Fruit fly (Drosophila melanogaster) whole organism, adult: Measurements from ENCODE around the gene Trhn.

Experiments
- CG11617 ChIP-seq: fragments of 200-800 bp; sonication (Bioruptor generic); optimal IDR thresholded peaks from 2 replicates; lab custom pipeline; 2017; ENCODE audit warnings: mild to moderate bottlenecking, missing biosample characterization, missing genetic modification reagents, missing genetic modification characterization
- CG12768 ChIP-seq: fragments of 200-800 bp; sonication (Bioruptor generic); optimal IDR thresholded peaks from 2 replicates; lab custom pipeline; 2017; ENCODE audit warnings: missing biosample characterization, missing genetic modification characterization, mild to moderate bottlenecking, moderate library complexity, missing genetic modification reagents
- CG14711 ChIP-seq: fragments of 200-800 bp; sonication (Bioruptor generic); optimal IDR thresholded peaks from 2 replicates; lab custom pipeline; 2018; ENCODE audit warnings: missing biosample characterization, mild to moderate bottlenecking, missing genetic modification characterization, moderate library complexity
- CG33017 ChIP-seq: fragments of 200-800 bp; sonication (Bioruptor generic); optimal IDR thresholded peaks from 2 replicates; lab custom pipeline; 2018; ENCODE audit warnings: missing biosample characterization, mild to moderate bottlenecking, missing genetic modification characterization, moderate library complexity
- CG5204 ChIP-seq: fragments of 200-800 bp; sonication (Bioruptor generic); optimal IDR thresholded peaks from 2 replicates; lab custom pipeline; 2016; ENCODE audit warnings: missing biosample characterization, missing genetic modification characterization
- CG7045 ChIP-seq: fragments of 200-800 bp; sonication (Bioruptor generic); optimal IDR thresholded peaks from 2 replicates; lab custom pipeline; 2017; ENCODE audit warnings: missing biosample characterization, mild to moderate bottlenecking, missing genetic modification characterization
- Clk ChIP-seq: fragments of 200-800 bp; sonication (Bioruptor generic); optimal IDR thresholded peaks from 2 replicates; lab custom pipeline; 2017; ENCODE audit warnings: missing biosample characterization, missing genetic modification characterization
- Hr96 ChIP-seq: fragments of 200-800 bp; sonication (Bioruptor generic); optimal IDR thresholded peaks from 2 replicates; lab custom pipeline; 2016; ENCODE audit warnings: missing biosample characterization, missing genetic modification characterization
- Mnt ChIP-seq: fragments of 200-800 bp; sonication (Bioruptor generic); optimal IDR thresholded peaks from 2 replicates; lab custom pipeline; 2016; ENCODE audit warnings: missing biosample characterization, mild to moderate bottlenecking, missing genetic modification characterization
- cnc ChIP-seq, 2 experiments: fragments of >200 bp; optimal IDR thresholded peaks; 2 replicates each; lab custom pipeline; 2017
- kay ChIP-seq: fragments of 200-800 bp; sonication (Bioruptor generic); peaks from one replicate; lab custom pipeline; 2016; ENCODE audit warnings: missing biosample characterization, missing genetic modification characterization, borderline replicate concordance
- pad ChIP-seq: fragments of 200-800 bp; sonication (Bioruptor generic); optimal IDR thresholded peaks from 3 replicates; lab custom pipeline; 2017; ENCODE audit warnings: missing biosample characterization, missing genetic modification characterization, mild to moderate bottlenecking, moderate library complexity, missing genetic modification reagents
- toe ChIP-seq: fragments of 200-800 bp; sonication (Bioruptor generic); optimal IDR thresholded peaks from 2 replicates; lab custom pipeline; 2016; ENCODE audit warnings: missing biosample characterization, missing genetic modification characterization

- TF ChIP-seq CG33017 (tag; lab: Kevin White, UChicago) (peak; percentile 63), Hr96 (GFP tag; lab: Kevin White, UChicago) (peak; percentile 46), Mnt (GFP tag; lab: Kevin White, UChicago) (peak; percentile 41), cnc (optimal IDR thresholded peaks at IDR 0.05; lab: Kevin White, UChicago) (no peak), kay (GFP tag; lab: Kevin White, UChicago) (no peak), Clk (GFP tag; lab: Kevin White, UChicago) (peak; percentile 46), CG5204 (no peak), CG11617 (GFP tag; lab: Kevin White, UChicago) (peak; percentile 66), CG14711 (tag; lab: Kevin White, UChicago) (peak; percentile 72), CG7045 (GFP tag; lab: Kevin White, UChicago) (peak; percentile 86), toe (GFP tag; lab: Kevin White, UChicago) (peak; percentile 48), pad (GFP tag; lab: Kevin White, UChicago) (peak; percentile 61), CG12768 (GFP tag; lab: Kevin White, UChicago) (peak; percentile 86)
These were observed 26.7 kb downstream of the Trhn start for dm6 chr3L:1166266-1166665.
